Fruit fly (Drosophila melanogaster) whole organism, embryonic: ENCODE measurements around the gene CG4297.

Experiments
- Atf3 ChIP-seq: fragments of 200-800 bp; sonication (Bioruptor generic); optimal IDR thresholded peaks from 3 replicates; lab custom pipeline; 2016; ENCODE audit warnings: missing biosample characterization, missing genetic modification characterization
- CG12219 ChIP-seq: fragments of 200-800 bp; sonication (Bioruptor generic); optimal IDR thresholded peaks from 3 replicates; lab custom pipeline; 2018; ENCODE audit warnings: missing biosample characterization, mild to moderate bottlenecking, missing genetic modification characterization
- CG6683 ChIP-seq: fragments of 200-800 bp; sonication (Bioruptor generic); optimal IDR thresholded peaks from 2 replicates; lab custom pipeline; 2017; ENCODE audit warnings: missing biosample characterization, mild to moderate bottlenecking, missing genetic modification characterization, missing genetic modification reagents
- Hr78 ChIP-seq, 2 experiments: fragments of 200-800 bp in 1 of 2; fragments of >200 bp in 1 of 2; sonication (Bioruptor generic) in 1 of 2; optimal IDR thresholded peaks; 2 replicates each; lab custom pipeline; 2017 to 2019; ENCODE audit warnings: missing biosample characterization in 2 of 2, missing genetic modification characterization in 2 of 2, mild to moderate bottlenecking in 1 of 2, moderate library complexity in 1 of 2
- Nf-YC ChIP-seq: fragments of 200-800 bp; optimal IDR thresholded peaks from 3 replicates; lab custom pipeline; 2019; ENCODE audit warnings: missing biosample characterization, mild to moderate bottlenecking, missing genetic modification characterization, moderate library complexity
- bigmax ChIP-seq: fragments of 200-800 bp; sonication (Bioruptor generic); optimal IDR thresholded peaks from 2 replicates; lab custom pipeline; 2018; ENCODE audit warnings: missing biosample characterization, mild to moderate bottlenecking, missing genetic modification characterization
- gcm ChIP-seq: fragments of 200-800 bp; sonication (Bioruptor generic); optimal IDR thresholded peaks from 2 replicates; lab custom pipeline; 2019; ENCODE audit warnings: missing biosample characterization, mild to moderate bottlenecking, missing genetic modification characterization, moderate library complexity
- ken ChIP-seq: fragments of 200-800 bp; sonication (Bioruptor generic); IDR thresholded peaks from 3 replicates; pipeline ENCODE4 v1.3.6; 2022; ENCODE audit warnings: missing biosample characterization, missing genetic modification characterization
- pan ChIP-seq, 4 experiments: fragments of >200 bp in 3 of 4; fragments of 200-800 bp in 1 of 4; sonication (Bioruptor generic) in 1 of 4; optimal IDR thresholded peaks in 3 of 4; IDR thresholded peaks in 1 of 4; 2 replicates each; pipeline versions ENCODE4 v1.3.6 to Lab custom; 2017 to 2022; ENCODE audit warnings: missing biosample characterization in 2 of 4, missing genetic modification characterization in 2 of 4, mixed read lengths in 1 of 4
- sim ChIP-seq: fragments of 200-800 bp; sonication (Bioruptor generic); IDR thresholded peaks from 2 replicates; pipeline ENCODE4 v1.3.6; 2022; ENCODE audit warnings: missing biosample characterization, missing genetic modification characterization
- tll ChIP-seq, 2 experiments: fragments of 200-800 bp in 1 of 2; fragments of >200 bp in 1 of 2; sonication (Bioruptor generic) in 1 of 2; optimal IDR thresholded peaks; 2 replicates each; lab custom pipeline; 2017 to 2019; ENCODE audit warnings: missing biosample characterization in 2 of 2, missing genetic modification characterization in 2 of 2, mild to moderate bottlenecking in 1 of 2, moderate library complexity in 1 of 2

DNA sequence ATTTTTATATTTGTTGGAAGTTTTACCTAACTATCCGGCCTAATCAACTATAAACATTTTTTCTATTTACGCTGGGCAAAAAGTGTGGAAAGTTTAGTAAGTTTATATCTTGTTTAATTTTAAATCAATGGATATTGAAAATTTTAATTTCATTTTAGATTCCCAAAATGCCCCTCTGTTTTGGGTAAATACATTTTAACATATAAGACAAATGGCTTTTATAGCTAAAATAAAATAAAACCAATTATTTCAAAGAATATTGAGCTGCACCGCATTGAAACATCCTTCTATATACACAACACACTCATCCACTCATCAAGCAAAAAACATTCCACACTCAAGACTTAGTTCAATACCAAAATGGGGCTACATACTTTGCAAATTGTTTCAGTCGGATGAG lies 3.9 kb upstream of the CG4297 start, which contains the start of gene ush:
- TF ChIP-seq ken (GFP tag; lab: Robert Waterston, UW) (no peak), tll (GFP tag; optimal IDR thresholded peaks at IDR 0.05; lab: Kevin White, UChicago) (no peak), sim (GFP tag; lab: Robert Waterston, UW) (no peak), gcm (GFP tag; lab: Kevin White, UChicago) (no peak), CG12219 (GFP tag; lab: Kevin White, UChicago) (no peak), Nf-YC (tag; lab: Kevin White, UChicago) (no peak), Atf3 (GFP tag; lab: Kevin White, UChicago) (no peak), pan (optimal IDR thresholded peaks at IDR 0.05; lab: Kevin White, UChicago) (no peak), pan (GFP tag; optimal IDR thresholded peaks at IDR 0.05 in 1 of 2, IDR thresholded peaks at IDR 0.05 in 1 of 2) (no peak), Hr78 (GFP tag; optimal IDR thresholded peaks at IDR 0.05; lab: Kevin White, UChicago) (no peak), bigmax (GFP tag; lab: Kevin White, UChicago) (no peak), CG6683 (GFP tag; lab: Kevin White, UChicago) (no peak)
